Worm (Caenorhabditis elegans) whole organism, early embryonic: ENCODE data around the gene T10H10.2.

Experiments
- B0310.2 ChIP-seq: sonication (generic microtip); optimal IDR thresholded peaks from 2 replicates; lab custom pipeline; 2016; ENCODE audit warnings: mild to moderate bottlenecking, missing genetic modification characterization, missing compliant biosample characterization
- ama-1 ChIP-seq: fragments of 150-350 bp; optimal IDR thresholded peaks from 2 replicates; lab custom pipeline; 2014
- flt-1 ChIP-seq: fragments of 200-800 bp; sonication (Bioruptor generic); IDR thresholded peaks from 2 replicates; pipeline ENCODE4 v1.3.6; 2022; ENCODE audit warnings: missing genetic modification characterization, missing compliant biosample characterization
- hnd-1 ChIP-seq: sonication (generic microtip); optimal IDR thresholded peaks from 2 replicates; lab custom pipeline; 2016; ENCODE audit warnings: missing genetic modification characterization, missing compliant biosample characterization
- tbx-37 ChIP-seq: fragments of 200-800 bp; sonication (Bioruptor generic); conservative IDR thresholded peaks from 2 replicates; pipeline ENCODE4 v1.3.6; 2022; ENCODE audit warnings: missing genetic modification reagents, missing genetic modification characterization, missing compliant biosample characterization

DNA sequence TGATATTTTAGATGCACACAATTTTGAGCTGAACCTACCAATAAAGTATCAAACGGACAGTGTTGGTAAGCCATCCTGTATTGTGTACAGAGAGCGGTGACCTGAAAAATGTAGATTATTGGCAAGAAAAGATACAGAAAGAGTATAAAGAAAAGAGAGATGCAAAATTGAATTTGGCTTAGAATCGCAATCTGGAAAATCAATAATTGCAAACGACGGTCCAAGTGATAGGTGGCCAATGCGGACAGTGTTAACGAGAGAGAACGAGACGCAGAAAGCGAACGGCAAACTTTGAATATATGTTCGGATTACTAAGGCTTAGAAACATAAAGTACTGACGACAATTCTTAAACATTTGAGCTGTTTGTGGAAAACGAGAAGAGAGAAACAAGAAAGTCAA, 36.5 kb upstream of the T10H10.2 start, which contains the start of gene crn-4:
- TF ChIP-seq ama-1 (lab: Kevin White, UChicago) (no peak), flt-1 (GFP tag; lab: Robert Waterston, UW) (no peak), B0310.2 (tag; lab: Kevin White, UChicago) (no peak), hnd-1 (tag; lab: Kevin White, UChicago) (no peak), tbx-37 (no peak)
